Fruit fly (Drosophila melanogaster) whole organism, embryonic: ENCODE results near the gene zye.
A peak's percentile ranks its signal among the peaks of the same experiment; 100 is the strongest.

Experiments
- ATbp ChIP-seq: fragments of 200-800 bp; sonication (Bioruptor generic); optimal IDR thresholded peaks from 2 replicates; lab custom pipeline; 2017; ENCODE audit warnings: missing biosample characterization, mild to moderate bottlenecking, missing genetic modification characterization, missing genetic modification reagents
- B-H2 ChIP-seq: fragments of 200-800 bp; sonication (Bioruptor generic); optimal IDR thresholded peaks from 2 replicates; lab custom pipeline; 2018; ENCODE audit warnings: missing biosample characterization, mild to moderate bottlenecking, missing genetic modification characterization
- BEAF-32 ChIP-seq: fragments of 200-800 bp; sonication (Bioruptor generic); optimal IDR thresholded peaks from 3 replicates; lab custom pipeline; 2017; ENCODE audit warnings: missing biosample characterization, missing genetic modification characterization, mild to moderate bottlenecking, moderate library complexity, missing genetic modification reagents
- CG11504 ChIP-seq: fragments of 200-800 bp; sonication (Bioruptor generic); optimal IDR thresholded peaks from 3 replicates; lab custom pipeline; 2019; ENCODE audit warnings: missing biosample characterization, mild to moderate bottlenecking, missing genetic modification characterization, moderate library complexity
- CG12659 ChIP-seq: fragments of 200-800 bp; sonication (Bioruptor generic); optimal IDR thresholded peaks from 3 replicates; lab custom pipeline; 2017; ENCODE audit warnings: mild to moderate bottlenecking, missing biosample characterization, missing genetic modification reagents, missing genetic modification characterization
- CG13894 ChIP-seq: fragments of 200-800 bp; sonication (Bioruptor generic); optimal IDR thresholded peaks from 3 replicates; lab custom pipeline; 2018; ENCODE audit warnings: missing biosample characterization, mild to moderate bottlenecking, missing genetic modification characterization, moderate library complexity
- CG14710 ChIP-seq: fragments of 200-800 bp; sonication (Bioruptor generic); optimal IDR thresholded peaks from 3 replicates; lab custom pipeline; 2019; ENCODE audit warnings: missing biosample characterization, mild to moderate bottlenecking, missing genetic modification characterization, moderate library complexity
- CG15514 ChIP-seq: fragments of 200-800 bp; sonication (Bioruptor generic); optimal IDR thresholded peaks from 3 replicates; lab custom pipeline; 2017; ENCODE audit warnings: missing biosample characterization, missing genetic modification characterization, mild to moderate bottlenecking, moderate library complexity, missing genetic modification reagents
- CG1603 ChIP-seq: fragments of 200-800 bp; sonication (Bioruptor generic); optimal IDR thresholded peaks from 2 replicates; lab custom pipeline; 2019; ENCODE audit warnings: missing biosample characterization, mild to moderate bottlenecking, missing genetic modification characterization, moderate library complexity
- CG1647 ChIP-seq: fragments of 200-800 bp; sonication (Bioruptor generic); optimal IDR thresholded peaks from 3 replicates; lab custom pipeline; 2016; ENCODE audit warnings: missing biosample characterization, missing genetic modification characterization
- CG17186 ChIP-seq: fragments of 200-800 bp; sonication (Bioruptor generic); optimal IDR thresholded peaks from 3 replicates; lab custom pipeline; 2017; ENCODE audit warnings: missing biosample characterization, missing genetic modification reagents, missing genetic modification characterization
- CG2116 ChIP-seq: fragments of 200-800 bp; sonication (Bioruptor generic); optimal IDR thresholded peaks from 3 replicates; lab custom pipeline; 2018; ENCODE audit warnings: missing biosample characterization, mild to moderate bottlenecking, missing genetic modification characterization
- CG2199 ChIP-seq: fragments of 200-800 bp; sonication (Bioruptor generic); IDR thresholded peaks from 3 replicates; pipeline ENCODE4 v1.3.6; 2022; ENCODE audit warnings: missing biosample characterization, missing genetic modification characterization
- CG3163 ChIP-seq: fragments of 200-800 bp; sonication (Bioruptor generic); optimal IDR thresholded peaks from 3 replicates; lab custom pipeline; 2016; ENCODE audit warnings: missing biosample characterization, missing genetic modification characterization
- CG6813 ChIP-seq: fragments of 200-800 bp; sonication (Bioruptor generic); optimal IDR thresholded peaks from 2 replicates; lab custom pipeline; 2017; ENCODE audit warnings: missing biosample characterization, missing genetic modification characterization, mild to moderate bottlenecking, moderate library complexity, missing genetic modification reagents
- CG7963 ChIP-seq: fragments of 200-800 bp; sonication (Bioruptor generic); IDR thresholded peaks from 3 replicates; pipeline ENCODE4 v1.3.6; 2022; ENCODE audit warnings: missing biosample characterization, missing genetic modification characterization; ENCODE audit not compliant: partially characterized antibody
- CG8281 ChIP-seq: fragments of 200-800 bp; sonication (Bioruptor generic); optimal IDR thresholded peaks from 2 replicates; lab custom pipeline; 2018; ENCODE audit warnings: missing biosample characterization, mild to moderate bottlenecking, missing genetic modification characterization, moderate library complexity
- CG8290 ChIP-seq, 3 experiments: fragments of 200-800 bp; sonication (Bioruptor generic); optimal IDR thresholded peaks; 2 replicates each; lab custom pipeline; 2016 to 2019; ENCODE audit warnings: missing biosample characterization in 3 of 3, missing genetic modification characterization in 3 of 3, mild to moderate bottlenecking in 2 of 3, moderate library complexity in 1 of 3
- CG9215 ChIP-seq: fragments of 200-800 bp; sonication (Bioruptor generic); IDR thresholded peaks from 2 replicates; pipeline ENCODE4 v1.3.6; 2022; ENCODE audit warnings: missing biosample characterization, missing genetic modification characterization
- CG9876 ChIP-seq: fragments of 200-800 bp; sonication (Bioruptor generic); optimal IDR thresholded peaks from 2 replicates; lab custom pipeline; 2016; ENCODE audit warnings: missing biosample characterization, missing genetic modification characterization
- Dp ChIP-seq: fragments of 200-800 bp; sonication (Bioruptor generic); optimal IDR thresholded peaks from 2 replicates; lab custom pipeline; 2018; ENCODE audit warnings: missing biosample characterization, mild to moderate bottlenecking, missing genetic modification characterization, moderate library complexity
- E2f2 ChIP-seq: fragments of 200-800 bp; sonication (Bioruptor generic); IDR thresholded peaks from 2 replicates; pipeline ENCODE4 v1.3.6; 2022; ENCODE audit warnings: missing biosample characterization, missing genetic modification characterization
- Elba2 ChIP-seq: fragments of 200-800 bp; sonication (Bioruptor generic); optimal IDR thresholded peaks from 3 replicates; lab custom pipeline; 2016; ENCODE audit warnings: missing biosample characterization, missing genetic modification characterization
- Ets97D ChIP-seq: fragments of 200-800 bp; sonication (Bioruptor generic); optimal IDR thresholded peaks from 3 replicates; lab custom pipeline; 2016; ENCODE audit warnings: missing biosample characterization, missing genetic modification characterization
- HLH4C ChIP-seq: fragments of 200-800 bp; sonication (Bioruptor generic); IDR thresholded peaks from 3 replicates; pipeline ENCODE4 v1.3.6; 2022; ENCODE audit warnings: missing biosample characterization, missing genetic modification characterization; ENCODE audit not compliant: partially characterized antibody
- HLH54F ChIP-seq: fragments of 200-800 bp; sonication (Bioruptor generic); optimal IDR thresholded peaks from 3 replicates; lab custom pipeline; 2016; ENCODE audit warnings: missing biosample characterization, missing genetic modification characterization
- MBD-R2 ChIP-seq: fragments of 200-800 bp; sonication (Bioruptor generic); IDR thresholded peaks from 2 replicates; pipeline ENCODE4 v1.3.6; 2022; ENCODE audit warnings: missing biosample characterization, missing genetic modification characterization
- MESR4 ChIP-seq: fragments of 200-800 bp; sonication (Bioruptor generic); optimal IDR thresholded peaks from 2 replicates; lab custom pipeline; 2018; ENCODE audit warnings: missing biosample characterization, mild to moderate bottlenecking, missing genetic modification characterization, moderate library complexity
- Mad ChIP-seq: fragments of 200-800 bp; sonication (Bioruptor generic); optimal IDR thresholded peaks from 2 replicates; lab custom pipeline; 2016; ENCODE audit warnings: missing biosample characterization, missing genetic modification characterization
- Med ChIP-seq: fragments of 200-800 bp; sonication (Bioruptor generic); peaks from one replicate; lab custom pipeline; 2016; ENCODE audit warnings: missing biosample characterization, missing genetic modification characterization, mild to moderate bottlenecking, inconsistent platforms, moderate library complexity
- Mrtf ChIP-seq: fragments of 200-800 bp; sonication (Bioruptor generic); IDR thresholded peaks from 3 replicates; pipeline ENCODE4 v1.3.6; 2022; ENCODE audit warnings: missing biosample characterization, missing genetic modification characterization
- Myb ChIP-seq: fragments of 200-800 bp; sonication (Bioruptor generic); optimal IDR thresholded peaks from 2 replicates; lab custom pipeline; 2016; ENCODE audit warnings: missing biosample characterization, missing genetic modification characterization
- Opbp ChIP-seq: fragments of 200-800 bp; sonication (Bioruptor generic); IDR thresholded peaks from 3 replicates; pipeline ENCODE4 v1.3.6; 2022; ENCODE audit warnings: missing biosample characterization, missing genetic modification characterization; ENCODE audit not compliant: partially characterized antibody
- Rfx ChIP-seq: fragments of 200-800 bp; sonication (Bioruptor generic); IDR thresholded peaks from 2 replicates; pipeline ENCODE4 v1.3.6; 2022; ENCODE audit warnings: missing biosample characterization, missing genetic modification characterization
- Scr ChIP-seq: fragments of 200-800 bp; sonication (Bioruptor generic); IDR thresholded peaks from 2 replicates; pipeline ENCODE4 v1.3.6; 2022; ENCODE audit warnings: missing biosample characterization, missing genetic modification characterization; ENCODE audit not compliant: partially characterized antibody
- Vsx1 ChIP-seq: fragments of 200-800 bp; sonication (Bioruptor generic); optimal IDR thresholded peaks from 2 replicates; lab custom pipeline; 2017; ENCODE audit warnings: missing biosample characterization, mild to moderate bottlenecking, missing genetic modification characterization, missing genetic modification reagents
- chif ChIP-seq, 2 experiments: fragments of 200-800 bp; sonication (Bioruptor generic); optimal IDR thresholded peaks; 3 replicates each; lab custom pipeline; 2016; ENCODE audit warnings: missing biosample characterization in 2 of 2, missing genetic modification characterization in 2 of 2
- dati ChIP-seq: fragments of 200-800 bp; sonication (Bioruptor generic); IDR thresholded peaks from 2 replicates; pipeline ENCODE4 v1.3.6; 2022; ENCODE audit warnings: missing biosample characterization, missing genetic modification characterization
- fd102C ChIP-seq: fragments of 200-800 bp; sonication (Bioruptor generic); optimal IDR thresholded peaks from 2 replicates; lab custom pipeline; 2018; ENCODE audit warnings: missing biosample characterization, mild to moderate bottlenecking, missing genetic modification characterization, moderate library complexity
- gem ChIP-seq: fragments of 200-800 bp; sonication (Bioruptor generic); optimal IDR thresholded peaks from 2 replicates; lab custom pipeline; 2019; ENCODE audit warnings: missing biosample characterization, mild to moderate bottlenecking, missing genetic modification characterization, moderate library complexity
- hb ChIP-seq: fragments of 200-800 bp; sonication (Bioruptor generic); IDR thresholded peaks from 3 replicates; pipeline ENCODE4 v1.3.6; 2022; ENCODE audit warnings: missing biosample characterization, missing genetic modification characterization; ENCODE audit not compliant: partially characterized antibody
- hbn ChIP-seq: fragments of 200-800 bp; sonication (Bioruptor generic); IDR thresholded peaks from 2 replicates; pipeline ENCODE4 v1.3.6; 2022; ENCODE audit warnings: missing biosample characterization, missing genetic modification characterization; ENCODE audit not compliant: partially characterized antibody
- her ChIP-seq: fragments of 200-800 bp; sonication (Bioruptor generic); optimal IDR thresholded peaks from 2 replicates; lab custom pipeline; 2016; ENCODE audit warnings: missing biosample characterization, missing genetic modification characterization
- inv ChIP-seq: fragments of 200-800 bp; sonication (Bioruptor generic); IDR thresholded peaks from 2 replicates; pipeline ENCODE4 v1.3.6; 2022; ENCODE audit warnings: missing biosample characterization, missing genetic modification characterization; ENCODE audit not compliant: partially characterized antibody
- lbe ChIP-seq: fragments of 200-800 bp; sonication (Bioruptor generic); optimal IDR thresholded peaks from 2 replicates; lab custom pipeline; 2016; ENCODE audit warnings: missing biosample characterization, mild to moderate bottlenecking, missing genetic modification characterization
- shn ChIP-seq: fragments of 200-800 bp; sonication (Bioruptor generic); optimal IDR thresholded peaks from 3 replicates; lab custom pipeline; 2016; ENCODE audit warnings: missing biosample characterization, missing genetic modification characterization
- sug ChIP-seq: fragments of 200-800 bp; optimal IDR thresholded peaks from 2 replicates; lab custom pipeline; 2019; ENCODE audit warnings: missing biosample characterization, mild to moderate bottlenecking, missing genetic modification characterization, moderate library complexity
- zf30C ChIP-seq: fragments of 200-800 bp; sonication (Bioruptor generic); optimal IDR thresholded peaks from 3 replicates; lab custom pipeline; 2018; ENCODE audit warnings: missing biosample characterization, mild to moderate bottlenecking, missing genetic modification characterization

Gene zye

DNA sequence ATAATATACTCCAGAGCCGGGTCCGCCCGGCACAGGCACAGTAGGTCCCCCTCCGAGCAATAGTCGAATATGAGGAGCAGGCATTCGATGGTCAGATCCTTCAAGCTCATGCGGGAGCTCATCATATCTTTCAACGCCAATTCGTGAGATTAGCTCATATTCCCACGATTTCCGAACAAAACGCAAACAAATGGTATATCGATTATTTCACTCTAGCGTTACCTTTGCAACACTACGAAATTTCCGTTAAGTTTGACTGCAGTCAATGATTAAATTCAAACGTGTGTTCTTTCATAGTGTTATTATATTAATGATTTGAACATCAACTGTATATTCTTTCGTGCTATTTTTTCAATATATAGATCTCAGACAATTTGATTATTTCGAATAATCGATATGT lies 20.0 kb upstream of the zye start, which contains the start of gene CG33969 (continued):
- TF ChIP-seq her (GFP tag; lab: Kevin White, UChicago) (peak; percentile 37), E2f2 (GFP tag; lab: Robert Waterston, UW) (peak; percentile 37; the same call in 1 of the 2 replicates), HLH4C (GFP tag; lab: Robert Waterston, UW) (peak; percentile 14; the same call in 1 of the 3 replicates), CG8290 (GFP tag; optimal IDR thresholded peaks at IDR 0.05; lab: Kevin White, UChicago) (no peak), CG8290 (tag; optimal IDR thresholded peaks at IDR 0.05; lab: Kevin White, UChicago) (peak in 1 of 2 experiments; percentile 40), CG2116 (GFP tag; lab: Kevin White, UChicago) (peak; percentile 82), MESR4 (GFP tag; lab: Kevin White, UChicago) (peak; percentile 57), Myb (peak; percentile 96), CG13894 (tag; lab: Kevin White, UChicago) (no peak), CG1647 (no peak), lbe (GFP tag; lab: Kevin White, UChicago) (peak; percentile 21), Ets97D (GFP tag; lab: Kevin White, UChicago) (peak; percentile 37), CG17186 (GFP tag; lab: Kevin White, UChicago) (peak; percentile 62), CG2199 (GFP tag; lab: Robert Waterston, UW) (0 out of 3 replicates have a peak, but pooled peaks have one; percentile 11), Scr (peak; percentile 55; the same call in 1 of the 2 replicates), CG15514 (GFP tag; lab: Kevin White, UChicago) (peak; percentile 42), CG1603 (peak; percentile 66), ATbp (GFP tag; lab: Kevin White, UChicago) (no peak), Dp (GFP tag; lab: Kevin White, UChicago) (peak; percentile 44), CG9215 (no peak), Med (GFP tag; lab: Kevin White, UChicago) (peak; percentile 65), CG12659 (GFP tag; lab: Kevin White, UChicago) (peak; percentile 22), CG7963 (GFP tag; lab: Robert Waterston, UW) (no peak), hbn (GFP tag; lab: Robert Waterston, UW) (peak; percentile 32; the same call in 1 of the 2 replicates), Mrtf (no peak), CG14710 (tag; lab: Kevin White, UChicago) (peak; percentile 21), chif (GFP tag; optimal IDR thresholded peaks at IDR 0.05; lab: Kevin White, UChicago) (no peak), fd102C (GFP tag; lab: Kevin White, UChicago) (no peak), CG9876 (no peak), B-H2 (GFP tag; lab: Kevin White, UChicago) (peak; percentile 12), Vsx1 (GFP tag; lab: Kevin White, UChicago) (peak; percentile 20), BEAF-32 (peak; percentile 58), sug (tag; lab: Kevin White, UChicago) (peak; percentile 2), shn (no peak), HLH54F (GFP tag; lab: Kevin White, UChicago) (no peak)

dm6 chr3L:20395257-20395909 lies 18.0 kb upstream of the zye start:
- TF ChIP-seq CG14710 (tag; lab: Kevin White, UChicago) (no peak), CG6813 (no peak), CG3163 (GFP tag; lab: Kevin White, UChicago) (peak; percentile 17), CG11504 (tag; lab: Kevin White, UChicago) (peak; percentile 53), gem (tag; lab: Kevin White, UChicago) (peak; percentile 71), Opbp (no peak), Mad (GFP tag; lab: Kevin White, UChicago) (no peak), dati (no peak), inv (GFP tag; lab: Robert Waterston, UW) (no peak), Rfx (peak; percentile 75), CG8281 (tag; lab: Kevin White, UChicago) (peak; percentile 12), zf30C (GFP tag; lab: Kevin White, UChicago) (peak; percentile 9), hb (GFP tag; lab: Robert Waterston, UW) (no peak), MBD-R2 (GFP tag; lab: Robert Waterston, UW) (peak; percentile 42; the same call in 1 of the 2 replicates), Elba2 (GFP tag; lab: Kevin White, UChicago) (no peak)
